Fruit fly (Drosophila melanogaster) Kc167 (cell line): ENCODE measurements around the gene CG32795.

ENCODE experiments used
- Myc ChIP-seq: fragments of >200 bp; optimal IDR thresholded peaks from 2 replicates; lab custom pipeline; 2017; ENCODE audit warnings: missing external identifiers
- ttk ChIP-seq: sonication (Bioruptor generic); optimal IDR thresholded peaks from 2 replicates; lab custom pipeline; 2017; ENCODE audit warnings: missing external identifiers

dm6 chrX:2809581-2809980, 19.2 kb upstream of the CG32795 start, which contains the start of gene CG12498:
- TF ChIP-seq Myc (lab: Kevin White, UChicago), result no peak
- no peak for TF ChIP-seq ttk (lab: Kevin White, UChicago)
